Worm (Caenorhabditis elegans) whole organism, L2 larva: ENCODE measurements around the gene Y60A9A.1.

ENCODE experiments used
- mab-5 ChIP-seq: fragments of 150-350 bp; optimal IDR thresholded peaks from 2 replicates; lab custom pipeline; 2014; ENCODE audit warnings: missing biosample characterization, missing genetic modification characterization
- nhr-6 ChIP-seq: fragments of 150-350 bp; optimal IDR thresholded peaks from 2 replicates; lab custom pipeline; 2014; ENCODE audit warnings: missing biosample characterization, missing genetic modification characterization
- skn-1 ChIP-seq: sonication (generic microtip); optimal IDR thresholded peaks from 2 replicates; lab custom pipeline; 2017; ENCODE audit warnings: missing biosample characterization, missing genetic modification characterization
- unc-39 ChIP-seq: fragments of 150-350 bp; optimal IDR thresholded peaks from 2 replicates; lab custom pipeline; 2014; ENCODE audit warnings: missing biosample characterization, missing genetic modification characterization
- unc-62 ChIP-seq: fragments of 150-350 bp; optimal IDR thresholded peaks from 2 replicates; lab custom pipeline; 2014; ENCODE audit warnings: missing biosample characterization, missing genetic modification reagents, missing genetic modification characterization
- zag-1 ChIP-seq: fragments of 150-350 bp; optimal IDR thresholded peaks from 2 replicates; lab custom pipeline; 2014; ENCODE audit warnings: missing biosample characterization, missing genetic modification characterization

- TF ChIP-seq unc-39 (tag; lab: Kevin White, UChicago) (no peak), unc-62 (no peak), mab-5 (tag; lab: Kevin White, UChicago) (no peak), nhr-6 (tag; lab: Kevin White, UChicago) (no peak), zag-1 (tag; lab: Kevin White, UChicago) (no peak), skn-1 (tag; lab: Kevin White, UChicago) (no peak)
Measured at ce11 chrX:14405817-14406216, 28.7 kb upstream of the Y60A9A.1 start, which contains the start of gene frpr-17.
